Worm (Caenorhabditis elegans): ENCODE measurements around the gene ZK892.4.

ZK892.4 gene

DNA sequence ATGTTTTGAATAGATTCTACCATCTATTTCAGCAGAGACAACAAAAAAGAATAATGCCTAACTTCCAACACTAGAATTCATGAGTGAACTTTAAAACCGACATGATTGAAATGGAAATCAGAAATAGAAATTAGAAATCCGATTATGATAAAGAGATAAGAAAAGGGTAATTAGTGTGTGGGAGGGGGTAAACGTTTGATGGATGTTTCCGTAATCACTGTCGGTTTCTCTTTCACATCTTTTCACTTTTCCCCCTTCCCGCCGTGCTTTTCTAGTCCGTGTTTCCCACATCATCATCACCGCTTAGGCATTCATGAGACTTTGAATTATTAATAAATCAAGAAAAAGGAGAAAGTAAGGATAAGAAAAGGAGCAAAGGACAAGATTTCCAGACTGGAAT lies 39.3 kb downstream of the ZK892.4 start:
- no peak for TF ChIP-seq efl-1 (optimal IDR thresholded peaks at IDR 0.05)
- peak in 1 of 2 experiments; percentile 77 for TF ChIP-seq efl-1 (GFP tag; optimal IDR thresholded peaks at IDR 0.05 in 1 of 2)
- TF ChIP-seq elt-3 (tag; optimal IDR thresholded peaks at IDR 0.05), result peak in 1 of 6 experiments; percentile 55
- TF ChIP-seq blmp-1 (tag; optimal IDR thresholded peaks at IDR 0.05), result peak; percentile 97
- TF ChIP-seq tbx-2 (tag; optimal IDR thresholded peaks at IDR 0.05), result no peak

DNA sequence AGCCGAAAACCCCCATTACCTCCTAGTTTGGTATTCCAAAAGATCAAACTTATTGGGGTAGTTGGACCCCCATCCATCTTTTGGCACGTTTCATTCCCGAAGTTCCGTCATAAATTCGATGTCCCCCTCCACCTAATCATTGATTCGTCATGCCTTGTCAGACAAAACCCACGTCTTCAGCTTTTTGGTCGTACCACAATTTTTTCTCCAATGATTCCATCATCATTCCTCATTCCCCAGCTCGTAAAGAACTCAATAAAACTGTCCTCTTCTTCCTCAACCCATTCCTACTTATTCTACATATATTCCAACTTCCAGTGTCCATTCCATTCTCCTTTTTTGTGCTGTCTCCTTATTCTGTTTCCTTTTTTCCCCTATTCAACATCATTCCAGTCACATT lies 42.2 kb downstream of the ZK892.4 start, which contains the start of gene flp-4:
Gene flp-4, plus strand, starts transcription at position 301 of the 400 bp plus-strand sequence.
- TF ChIP-seq hpl-2 (GFP tag; optimal IDR thresholded peaks at IDR 0.05) (no peak), egl-13 (tag; optimal IDR thresholded peaks at IDR 0.05) (no peak), mab-9 (GFP tag; IDR thresholded peaks at IDR 0.05) (no peak), Y116A8C.19 (tag; optimal IDR thresholded peaks at IDR 0.05; ENCODE audit: borderline replicate concordance) (no peak), unc-130 (tag; optimal IDR thresholded peaks at IDR 0.05) (no peak), nhr-28 (tag; optimal IDR thresholded peaks at IDR 0.05) (no peak), pax-3 (tag; optimal IDR thresholded peaks at IDR 0.05) (no peak), sox-4 (tag; optimal IDR thresholded peaks at IDR 0.05) (no peak), fkh-8 (tag; optimal IDR thresholded peaks at IDR 0.05) (no peak), nhr-12 (tag; optimal IDR thresholded peaks at IDR 0.05) (no peak), skn-1 (tag; optimal IDR thresholded peaks at IDR 0.05) (no peak), tbx-2 (tag; optimal IDR thresholded peaks at IDR 0.05) (no peak), ceh-63 (GFP tag; optimal IDR thresholded peaks at IDR 0.05) (no peak), lin-39 (tag; optimal IDR thresholded peaks at IDR 0.05) (no peak), elt-3 (tag; optimal IDR thresholded peaks at IDR 0.05) (no peak), swsn-7 (tag; optimal IDR thresholded peaks at IDR 0.05) (no peak), zag-1 (tag; optimal IDR thresholded peaks at IDR 0.05) (no peak), ets-5 (GFP tag; IDR thresholded peaks at IDR 0.05) (no peak), lin-35 (GFP tag; optimal IDR thresholded peaks at IDR 0.05) (no peak)

DNA sequence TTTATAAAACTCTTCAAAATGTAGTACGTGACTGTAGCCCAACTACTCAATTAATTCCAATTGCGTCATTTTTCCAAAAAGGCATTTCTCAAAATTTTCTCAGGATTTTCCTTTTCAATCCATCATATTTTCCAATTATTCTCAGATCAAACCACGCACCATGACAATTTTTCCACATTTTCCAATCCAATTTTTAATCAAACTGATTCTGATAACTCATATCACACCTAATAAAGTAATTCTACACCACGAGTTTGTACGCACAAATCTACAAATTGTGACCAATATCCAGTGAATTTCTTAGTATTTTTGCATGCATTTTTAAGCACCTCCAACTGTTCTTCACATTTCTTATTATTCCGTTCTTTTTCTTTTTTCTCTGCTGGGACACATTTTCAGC lies 45.1 kb downstream of the ZK892.4 start:
- TF ChIP-seq efl-1 (optimal IDR thresholded peaks at IDR 0.05), result no peak
- TF ChIP-seq efl-1 (GFP tag; optimal IDR thresholded peaks at IDR 0.05 in 1 of 2), result peak in 1 of 2 experiments; percentile 29
- no peak for TF ChIP-seq snpc-4 (tag; optimal IDR thresholded peaks at IDR 0.05)
- no peak for TF ChIP-seq nhr-84 (tag; optimal IDR thresholded peaks at IDR 0.05)
- TF ChIP-seq C16A3.4 (tag; optimal IDR thresholded peaks at IDR 0.05), result no peak
- TF ChIP-seq lin-14 (GFP tag; optimal IDR thresholded peaks at IDR 0.05), result peak; percentile 27
- peak; percentile 65 for TF ChIP-seq dsc-1 (tag; optimal IDR thresholded peaks at IDR 0.05)
- TF ChIP-seq irx-1 (tag; optimal IDR thresholded peaks at IDR 0.05), result no peak

DNA sequence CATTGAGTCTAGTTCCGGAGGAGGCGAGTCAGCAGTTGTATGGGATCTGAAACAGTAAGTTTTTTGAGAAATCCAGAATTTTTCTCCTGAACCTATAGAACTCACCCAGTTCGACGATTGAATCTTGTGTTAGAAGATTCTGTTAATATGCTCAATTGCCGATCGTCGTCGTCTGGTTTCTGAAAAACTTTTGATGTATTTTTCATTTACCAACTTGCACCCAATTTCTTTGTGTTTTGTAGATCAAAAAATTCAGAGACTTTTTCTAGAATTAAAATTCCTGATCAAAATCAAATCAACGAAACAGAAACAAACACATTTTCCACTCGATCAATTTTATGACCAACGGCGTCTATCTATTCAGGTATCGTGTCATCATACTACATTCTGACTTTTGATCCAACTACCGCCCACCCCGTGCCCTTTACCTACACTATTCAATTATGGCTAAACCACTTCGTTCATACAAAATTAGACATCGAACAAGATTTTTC lies 50.2 kb downstream of the ZK892.4 start, which contains the start of gene C18D1.2:
Gene C18D1.2, plus strand, starts transcription at position 444 of the 494 bp plus-strand sequence.
- TF ChIP-seq aly-2 (tag; optimal IDR thresholded peaks at IDR 0.05), result no peak
- TF ChIP-seq efl-1 (optimal IDR thresholded peaks at IDR 0.05), result no peak
- TF ChIP-seq efl-1 (GFP tag; optimal IDR thresholded peaks at IDR 0.05 in 1 of 2), result peak in 1 of 2 experiments; percentile 91
